Fruit fly (Drosophila melanogaster): ENCODE results near the gene Ran-like.

DNA sequence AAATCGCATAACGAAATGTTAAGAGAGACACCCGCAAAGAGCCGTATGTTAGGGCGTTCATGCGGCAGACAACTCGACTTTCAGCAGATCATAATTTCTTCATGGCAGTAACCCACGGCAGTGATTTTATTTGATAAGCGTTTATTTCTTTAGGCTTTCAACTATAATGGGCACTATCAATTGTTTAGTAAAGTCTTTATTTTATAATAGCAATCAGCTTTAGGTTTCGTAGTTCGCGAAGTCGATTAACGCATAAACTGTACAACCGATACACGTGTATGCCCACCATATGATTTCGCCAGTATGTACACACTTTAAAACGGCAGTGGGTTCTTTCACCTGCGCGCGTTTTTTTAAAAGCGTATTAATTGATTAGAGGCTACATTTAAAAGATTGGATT, 23.0 kb upstream of the Ran-like start, which contains the start of gene CG7841:
- TF ChIP-seq pan (optimal IDR thresholded peaks at IDR 0.05) (no peak), psq (optimal IDR thresholded peaks at IDR 0.05) (no peak), CG8478 (optimal IDR thresholded peaks at IDR 0.05) (no peak), usp (GFP tag; optimal IDR thresholded peaks at IDR 0.05) (no peak), EcR (GFP tag; optimal IDR thresholded peaks at IDR 0.05) (peak in 1 of 2 experiments; percentile 54), Dll (optimal IDR thresholded peaks at IDR 0.05) (no peak)

Data from whole organism.